Fruit fly (Drosophila melanogaster) whole organism, embryonic: ENCODE measurements around the gene CG11560.

Experiments used
- ATbp ChIP-seq: fragments of 200-800 bp; sonication (Bioruptor generic); optimal IDR thresholded peaks from 2 replicates; lab custom pipeline; 2017; ENCODE audit warnings: missing biosample characterization, mild to moderate bottlenecking, missing genetic modification characterization, missing genetic modification reagents
- B-H1 ChIP-seq: fragments of 200-800 bp; sonication (Bioruptor generic); IDR thresholded peaks from 3 replicates; pipeline ENCODE4 v1.3.6; 2022; ENCODE audit warnings: missing biosample characterization, missing genetic modification characterization
- BEAF-32 ChIP-seq: fragments of 200-800 bp; sonication (Bioruptor generic); optimal IDR thresholded peaks from 3 replicates; lab custom pipeline; 2017; ENCODE audit warnings: missing biosample characterization, missing genetic modification characterization, mild to moderate bottlenecking, moderate library complexity, missing genetic modification reagents
- CG11093 ChIP-seq: fragments of 200-800 bp; sonication (Bioruptor generic); IDR thresholded peaks from 3 replicates; pipeline ENCODE4 v1.3.6; 2022; ENCODE audit warnings: missing biosample characterization, missing genetic modification characterization
- CG11504 ChIP-seq: fragments of 200-800 bp; sonication (Bioruptor generic); optimal IDR thresholded peaks from 3 replicates; lab custom pipeline; 2019; ENCODE audit warnings: missing biosample characterization, mild to moderate bottlenecking, missing genetic modification characterization, moderate library complexity
- CG11723 ChIP-seq: fragments of 200-800 bp; sonication (Bioruptor generic); optimal IDR thresholded peaks from 2 replicates; lab custom pipeline; 2017; ENCODE audit warnings: missing biosample characterization, mild to moderate bottlenecking, missing genetic modification characterization
- CG14050 ChIP-seq: fragments of 200-800 bp; sonication (Bioruptor generic); IDR thresholded peaks from 3 replicates; pipeline ENCODE4 v1.3.6; 2022; ENCODE audit warnings: missing biosample characterization, missing genetic modification characterization
- CG14965 ChIP-seq: fragments of 200-800 bp; sonication (Bioruptor generic); optimal IDR thresholded peaks from 2 replicates; lab custom pipeline; 2016; ENCODE audit warnings: missing biosample characterization, missing genetic modification characterization, borderline replicate concordance
- CG17186 ChIP-seq: fragments of 200-800 bp; sonication (Bioruptor generic); optimal IDR thresholded peaks from 3 replicates; lab custom pipeline; 2017; ENCODE audit warnings: missing biosample characterization, missing genetic modification reagents, missing genetic modification characterization
- CG17612 ChIP-seq: fragments of 200-800 bp; sonication (Bioruptor generic); IDR thresholded peaks from 2 replicates; pipeline ENCODE4 v1.3.6; 2022; ENCODE audit warnings: missing biosample characterization, missing genetic modification characterization
- CG18619 ChIP-seq: fragments of 200-800 bp; sonication (Bioruptor generic); optimal IDR thresholded peaks from 3 replicates; lab custom pipeline; 2017; ENCODE audit warnings: missing biosample characterization, mild to moderate bottlenecking, missing genetic modification characterization
- CG2129 ChIP-seq: fragments of 200-800 bp; sonication (Bioruptor generic); IDR thresholded peaks from 2 replicates; pipeline ENCODE4 v1.3.6; 2022; ENCODE audit warnings: missing biosample characterization, missing genetic modification characterization; ENCODE audit not compliant: partially characterized antibody
- CG32532 ChIP-seq: fragments of 200-800 bp; sonication (Bioruptor generic); IDR thresholded peaks from 2 replicates; pipeline ENCODE4 v1.3.6; 2022; ENCODE audit warnings: missing biosample characterization, missing genetic modification characterization
- CG3281 ChIP-seq: fragments of 200-800 bp; sonication (Bioruptor generic); optimal IDR thresholded peaks from 3 replicates; lab custom pipeline; 2017; ENCODE audit warnings: missing biosample characterization, mild to moderate bottlenecking, missing genetic modification characterization
- CG42726 ChIP-seq: fragments of 200-800 bp; sonication (Bioruptor generic); IDR thresholded peaks from 2 replicates; pipeline ENCODE4 v1.3.6; 2022; ENCODE audit warnings: missing biosample characterization, missing genetic modification characterization; ENCODE audit not compliant: partially characterized antibody
- CG4707 ChIP-seq: fragments of 200-800 bp; sonication (Bioruptor generic); optimal IDR thresholded peaks from 2 replicates; lab custom pipeline; 2018; ENCODE audit warnings: missing biosample characterization, mild to moderate bottlenecking, missing genetic modification characterization, moderate library complexity
- CG6272 ChIP-seq: fragments of 200-800 bp; sonication (Bioruptor generic); IDR thresholded peaks from 2 replicates; pipeline ENCODE4 v1.3.6; 2022; ENCODE audit warnings: missing biosample characterization, missing genetic modification characterization
- CG6683 ChIP-seq: fragments of 200-800 bp; sonication (Bioruptor generic); optimal IDR thresholded peaks from 2 replicates; lab custom pipeline; 2017; ENCODE audit warnings: missing biosample characterization, mild to moderate bottlenecking, missing genetic modification characterization, missing genetic modification reagents
- CG7839 ChIP-seq: fragments of 200-800 bp; sonication (Bioruptor generic); optimal IDR thresholded peaks from 3 replicates; lab custom pipeline; 2018; ENCODE audit warnings: missing biosample characterization, mild to moderate bottlenecking, missing genetic modification characterization, moderate library complexity
- CG9932 ChIP-seq: fragments of 200-800 bp; sonication (Bioruptor generic); IDR thresholded peaks from 2 replicates; pipeline ENCODE4 v1.3.6; 2022; ENCODE audit warnings: missing biosample characterization, missing genetic modification characterization
- Camta ChIP-seq: fragments of 200-800 bp; sonication (Bioruptor generic); optimal IDR thresholded peaks from 2 replicates; lab custom pipeline; 2016; ENCODE audit warnings: missing biosample characterization, missing genetic modification characterization
- D19B ChIP-seq: fragments of 200-800 bp; sonication (Bioruptor generic); optimal IDR thresholded peaks from 2 replicates; lab custom pipeline; 2017; ENCODE audit warnings: missing biosample characterization, mild to moderate bottlenecking, missing genetic modification characterization
- Dek ChIP-seq: fragments of 200-800 bp; sonication (Bioruptor generic); optimal IDR thresholded peaks from 3 replicates; lab custom pipeline; 2019; ENCODE audit warnings: missing biosample characterization, mild to moderate bottlenecking, missing genetic modification characterization, moderate library complexity
- ERR ChIP-seq: fragments of 200-800 bp; sonication (Bioruptor generic); optimal IDR thresholded peaks from 2 replicates; lab custom pipeline; 2016; ENCODE audit warnings: missing biosample characterization, missing genetic modification characterization
- HLH3B ChIP-seq: fragments of 200-800 bp; sonication (Bioruptor generic); IDR thresholded peaks from 2 replicates; pipeline ENCODE4 v1.3.6; 2022; ENCODE audit warnings: missing biosample characterization, missing genetic modification characterization
- Hmr ChIP-seq: fragments of 200-800 bp; sonication (Bioruptor generic); optimal IDR thresholded peaks from 3 replicates; lab custom pipeline; 2017; ENCODE audit warnings: mild to moderate bottlenecking, missing biosample characterization, missing genetic modification reagents, missing genetic modification characterization
- Nf-YC ChIP-seq: fragments of 200-800 bp; optimal IDR thresholded peaks from 3 replicates; lab custom pipeline; 2019; ENCODE audit warnings: missing biosample characterization, mild to moderate bottlenecking, missing genetic modification characterization, moderate library complexity
- Trl ChIP-seq, 3 experiments: fragments of >200 bp in 2 of 3; fragments of 200-800 bp in 1 of 3; sonication (Bioruptor generic) in 1 of 3; optimal IDR thresholded peaks; 2 replicates in 1 of 3; 3 replicates in 2 of 3; lab custom pipeline; 2016 to 2017; ENCODE audit warnings: missing biosample characterization in 1 of 3, missing genetic modification characterization in 1 of 3
- Vsx1 ChIP-seq: fragments of 200-800 bp; sonication (Bioruptor generic); optimal IDR thresholded peaks from 2 replicates; lab custom pipeline; 2017; ENCODE audit warnings: missing biosample characterization, mild to moderate bottlenecking, missing genetic modification characterization, missing genetic modification reagents
- ash1 ChIP-seq: fragments of 200-800 bp; sonication (Bioruptor generic); optimal IDR thresholded peaks from 2 replicates; lab custom pipeline; 2018; ENCODE audit warnings: missing biosample characterization, mild to moderate bottlenecking, missing genetic modification characterization
- ato ChIP-seq: fragments of 200-800 bp; sonication (Bioruptor generic); IDR thresholded peaks from 2 replicates; pipeline ENCODE4 v1.3.6; 2022; ENCODE audit warnings: missing biosample characterization, missing genetic modification characterization; ENCODE audit not compliant: partially characterized antibody
- bigmax ChIP-seq: fragments of 200-800 bp; sonication (Bioruptor generic); optimal IDR thresholded peaks from 2 replicates; lab custom pipeline; 2018; ENCODE audit warnings: missing biosample characterization, mild to moderate bottlenecking, missing genetic modification characterization
- bowl ChIP-seq: fragments of 200-800 bp; sonication (Bioruptor generic); IDR thresholded peaks from 2 replicates; pipeline ENCODE4 v1.3.6; 2022; ENCODE audit warnings: missing biosample characterization, missing genetic modification characterization
- btn ChIP-seq: fragments of 200-800 bp; sonication (Bioruptor generic); optimal IDR thresholded peaks from 2 replicates; lab custom pipeline; 2016; ENCODE audit warnings: missing biosample characterization, missing genetic modification characterization
- dan ChIP-seq: fragments of 200-800 bp; sonication (Bioruptor generic); IDR thresholded peaks from 2 replicates; pipeline ENCODE4 v1.3.6; 2022; ENCODE audit warnings: missing biosample characterization, missing genetic modification characterization
- en ChIP-seq: fragments of 200-800 bp; sonication (Bioruptor generic); optimal IDR thresholded peaks from 2 replicates; lab custom pipeline; 2016; ENCODE audit warnings: missing biosample characterization, missing genetic modification characterization
- fd102C ChIP-seq: fragments of 200-800 bp; sonication (Bioruptor generic); optimal IDR thresholded peaks from 2 replicates; lab custom pipeline; 2018; ENCODE audit warnings: missing biosample characterization, mild to moderate bottlenecking, missing genetic modification characterization, moderate library complexity
- fd96Cb ChIP-seq: fragments of 200-800 bp; sonication (Bioruptor generic); optimal IDR thresholded peaks from 2 replicates; lab custom pipeline; 2018; ENCODE audit warnings: missing biosample characterization, mild to moderate bottlenecking, missing genetic modification characterization, moderate library complexity
- inv ChIP-seq: fragments of 200-800 bp; sonication (Bioruptor generic); IDR thresholded peaks from 2 replicates; pipeline ENCODE4 v1.3.6; 2022; ENCODE audit warnings: missing biosample characterization, missing genetic modification characterization; ENCODE audit not compliant: partially characterized antibody
- jing ChIP-seq: fragments of 200-800 bp; sonication (Bioruptor generic); optimal IDR thresholded peaks from 2 replicates; lab custom pipeline; 2018; ENCODE audit warnings: missing biosample characterization, mild to moderate bottlenecking, missing genetic modification characterization
- ken ChIP-seq: fragments of 200-800 bp; sonication (Bioruptor generic); IDR thresholded peaks from 3 replicates; pipeline ENCODE4 v1.3.6; 2022; ENCODE audit warnings: missing biosample characterization, missing genetic modification characterization
- kni ChIP-seq: fragments of 200-800 bp; sonication (Bioruptor generic); optimal IDR thresholded peaks from 3 replicates; lab custom pipeline; 2017; ENCODE audit warnings: mild to moderate bottlenecking, missing biosample characterization, missing genetic modification reagents, missing genetic modification characterization
- mld ChIP-seq: fragments of 200-800 bp; sonication (Bioruptor generic); IDR thresholded peaks from 3 replicates; pipeline ENCODE4 v1.3.6; 2022; ENCODE audit warnings: missing biosample characterization, missing genetic modification characterization; ENCODE audit not compliant: partially characterized antibody
- nau ChIP-seq: fragments of 200-800 bp; sonication (Bioruptor generic); optimal IDR thresholded peaks from 3 replicates; lab custom pipeline; 2017; ENCODE audit warnings: missing biosample characterization, mild to moderate bottlenecking, missing genetic modification characterization, missing genetic modification reagents
- oc ChIP-seq: fragments of 200-800 bp; sonication (Bioruptor generic); optimal IDR thresholded peaks from 2 replicates; lab custom pipeline; 2018; ENCODE audit warnings: missing biosample characterization, mild to moderate bottlenecking, missing genetic modification characterization, moderate library complexity
- p53 ChIP-seq: fragments of 200-800 bp; sonication (Bioruptor generic); optimal IDR thresholded peaks from 2 replicates; lab custom pipeline; 2016; ENCODE audit warnings: missing biosample characterization, missing genetic modification characterization
- pho ChIP-seq: fragments of 200-800 bp; sonication (Bioruptor generic); optimal IDR thresholded peaks from 2 replicates; lab custom pipeline; 2016; ENCODE audit warnings: missing biosample characterization, missing genetic modification characterization
- ranshi ChIP-seq: fragments of 200-800 bp; sonication (Bioruptor generic); IDR thresholded peaks from 2 replicates; pipeline ENCODE4 v1.3.6; 2022; ENCODE audit warnings: missing biosample characterization, missing genetic modification characterization
- sob ChIP-seq: fragments of 200-800 bp; sonication (Bioruptor generic); IDR thresholded peaks from 2 replicates; pipeline ENCODE4 v1.3.6; 2022; ENCODE audit warnings: missing biosample characterization, missing genetic modification characterization
- usp ChIP-seq: fragments of >200 bp; optimal IDR thresholded peaks from 2 replicates; lab custom pipeline; 2017; ENCODE audit warnings: missing biosample characterization, missing genetic modification characterization

The CG11560 gene

DNA sequence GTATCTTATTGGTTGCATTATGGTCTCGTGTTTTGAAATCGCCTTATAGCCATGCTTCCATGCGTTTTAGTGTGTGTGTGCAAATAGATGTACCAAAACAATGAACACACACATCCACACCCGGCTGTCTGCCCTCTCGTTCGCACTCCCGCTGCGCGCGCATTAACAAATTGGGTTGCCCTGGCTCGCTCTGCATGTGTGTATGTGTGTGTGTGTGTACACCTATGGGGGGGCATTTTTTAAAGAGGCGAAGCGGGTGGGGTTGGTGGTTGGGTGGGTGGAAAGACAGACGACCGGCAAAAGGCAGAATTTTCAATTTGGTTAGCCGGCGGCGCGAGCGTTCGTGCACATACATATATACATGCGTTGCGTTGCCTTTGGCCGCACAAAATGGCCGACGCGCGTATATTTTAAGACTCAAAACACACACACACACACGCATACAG lies 4.3 kb downstream of the CG11560 start (continued):
- TF ChIP-seq ranshi (no peak), btn (GFP tag; lab: Kevin White, UChicago) (no peak), CG14965 (GFP tag; lab: Kevin White, UChicago) (no peak), ken (GFP tag; lab: Robert Waterston, UW) (0 out of 3 replicates have a peak, but pooled peaks have one; percentile 25), oc (tag; lab: Kevin White, UChicago) (no peak), CG4707 (GFP tag; lab: Kevin White, UChicago) (no peak), CG11093 (no peak), Dek (tag; lab: Kevin White, UChicago) (peak; percentile 21), mld (no peak), fd102C (no peak), bowl (GFP tag; lab: Robert Waterston, UW) (no peak), CG42726 (GFP tag; lab: Robert Waterston, UW) (peak; percentile 38; the same call in 1 of the 2 replicates), sob (GFP tag; lab: Robert Waterston, UW) (peak; percentile 41; the same call in 1 of the 2 replicates), HLH3B (no peak), dan (GFP tag; lab: Robert Waterston, UW) (no peak), CG17186 (GFP tag; lab: Kevin White, UChicago) (peak; percentile 14), pho (GFP tag; lab: Kevin White, UChicago) (no peak), ato (GFP tag; lab: Robert Waterston, UW) (no peak), Camta (GFP tag; lab: Kevin White, UChicago) (no peak), D19B (GFP tag; lab: Kevin White, UChicago) (no peak), inv (no peak), en (GFP tag; lab: Kevin White, UChicago) (no peak), Nf-YC (peak; percentile 86), CG7839 (tag; lab: Kevin White, UChicago) (no peak), CG9932 (GFP tag; lab: Robert Waterston, UW) (peak; percentile 32; the same call in 1 of the 2 replicates), kni (GFP tag; lab: Kevin White, UChicago) (peak; percentile 74), jing (GFP tag; lab: Kevin White, UChicago) (no peak), B-H1 (GFP tag; lab: Robert Waterston, UW) (no peak), ERR (no peak), CG17612 (no peak), CG2129 (GFP tag; lab: Robert Waterston, UW) (no peak), p53 (no peak), CG32532 (GFP tag; lab: Robert Waterston, UW) (no peak; the same call in 1 of the 2 replicates), CG6272 (GFP tag; lab: Robert Waterston, UW) (no peak), CG14050 (GFP tag; lab: Robert Waterston, UW) (no peak), Hmr (no peak), CG6683 (GFP tag; lab: Kevin White, UChicago) (no peak), CG11504 (tag; lab: Kevin White, UChicago) (peak; percentile 16), fd96Cb (tag; lab: Kevin White, UChicago) (no peak), CG11723 (GFP tag; lab: Kevin White, UChicago) (no peak), ATbp (GFP tag; lab: Kevin White, UChicago) (no peak), nau (GFP tag; lab: Kevin White, UChicago) (no peak), CG18619 (no peak), CG3281 (GFP tag; lab: Kevin White, UChicago) (peak; percentile 28), Vsx1 (GFP tag; lab: Kevin White, UChicago) (peak; percentile 40), Trl (optimal IDR thresholded peaks at IDR 0.05; lab: Kevin White, UChicago) (no peak), Trl (GFP tag; optimal IDR thresholded peaks at IDR 0.05; lab: Kevin White, UChicago) (no peak), usp (GFP tag; lab: Kevin White, UChicago) (no peak), ash1 (GFP tag; lab: Kevin White, UChicago) (peak; percentile 47), BEAF-32 (no peak), bigmax (GFP tag; lab: Kevin White, UChicago) (peak; percentile 77)
